Worm (Caenorhabditis elegans) whole organism, L1 larva: ENCODE measurements around the gene ZK1127.3.

ENCODE experiments used
- C04F5.9 ChIP-seq: sonication (generic microtip); optimal IDR thresholded peaks from 2 replicates; lab custom pipeline; 2016; ENCODE audit warnings: missing genetic modification characterization, missing compliant biosample characterization
- F16B12.6 ChIP-seq: fragments of 150-350 bp; optimal IDR thresholded peaks from 2 replicates; lab custom pipeline; 2014; ENCODE audit warnings: missing biosample characterization, missing genetic modification characterization
- alr-1 ChIP-seq: fragments of 200-800 bp; sonication (Bioruptor generic); optimal IDR thresholded peaks from 2 replicates; lab custom pipeline; 2018; ENCODE audit warnings: borderline replicate concordance, mild to moderate bottlenecking, missing genetic modification characterization, missing compliant biosample characterization
- blmp-1 ChIP-seq: fragments of 150-350 bp; optimal IDR thresholded peaks from 2 replicates; lab custom pipeline; 2014; ENCODE audit warnings: missing biosample characterization, missing genetic modification characterization
- ceh-82 ChIP-seq, 3 experiments: fragments of 150-350 bp in 1 of 3; sonication (generic microtip) in 2 of 3; optimal IDR thresholded peaks; 2 replicates each; lab custom pipeline; 2014 to 2017; ENCODE audit warnings: missing biosample characterization in 3 of 3, missing genetic modification characterization in 3 of 3
- dsc-1 ChIP-seq: sonication (generic microtip); optimal IDR thresholded peaks from 2 replicates; lab custom pipeline; 2016; ENCODE audit warnings: mild to moderate bottlenecking, missing genetic modification characterization, missing compliant biosample characterization
- efl-1 ChIP-seq, 4 experiments: fragments of 150-350 bp; optimal IDR thresholded peaks in 3 of 4; peaks in 1 of 4; 1 replicate in 1 of 4; 2 replicates in 3 of 4; lab custom pipeline; 2014; ENCODE audit warnings: missing biosample characterization in 2 of 4, missing genetic modification characterization in 2 of 4, missing genetic modification reagents in 2 of 4
- efl-3 ChIP-seq: fragments of 200-800 bp; sonication (Bioruptor generic); optimal IDR thresholded peaks from 2 replicates; lab custom pipeline; 2018; ENCODE audit warnings: mild to moderate bottlenecking, missing genetic modification characterization, missing compliant biosample characterization
- egl-13 ChIP-seq: sonication (generic microtip); optimal IDR thresholded peaks from 2 replicates; lab custom pipeline; 2016; ENCODE audit warnings: missing genotype, missing genetic modification reagents, missing genetic modification characterization, missing compliant biosample characterization
- hpl-2 ChIP-seq: fragments of 150-350 bp; optimal IDR thresholded peaks from 2 replicates; lab custom pipeline; 2014; ENCODE audit warnings: missing biosample characterization, missing genetic modification reagents, missing genetic modification characterization
- lin-14 ChIP-seq: fragments of 200-800 bp; sonication (Bioruptor generic); optimal IDR thresholded peaks from 2 replicates; lab custom pipeline; 2018; ENCODE audit warnings: mild to moderate bottlenecking, missing genetic modification characterization, moderate library complexity, missing compliant biosample characterization
- lin-35 ChIP-seq, 2 experiments: fragments of 150-350 bp; optimal IDR thresholded peaks; 2 replicates each; lab custom pipeline; 2014; ENCODE audit warnings: missing biosample characterization in 2 of 2, missing genetic modification characterization in 2 of 2, missing genetic modification reagents in 2 of 2
- mab-9 ChIP-seq: fragments of 200-800 bp; sonication (Bioruptor generic); IDR thresholded peaks from 2 replicates; pipeline ENCODE4 v1.3.6; 2022; ENCODE audit warnings: missing genetic modification reagents, missing genetic modification characterization, missing compliant biosample characterization
- mdl-1 ChIP-seq, 2 experiments: fragments of 150-350 bp; optimal IDR thresholded peaks; 2 replicates each; lab custom pipeline; 2014 to 2017; ENCODE audit warnings: missing biosample characterization in 2 of 2, missing genetic modification characterization in 2 of 2, inconsistent platforms in 1 of 2
- mep-1 ChIP-seq: fragments of 150-350 bp; optimal IDR thresholded peaks from 2 replicates; lab custom pipeline; 2014; ENCODE audit warnings: missing biosample characterization, missing genetic modification characterization
- nhr-11 ChIP-seq: fragments of 150-350 bp; optimal IDR thresholded peaks from 2 replicates; lab custom pipeline; 2014; ENCODE audit warnings: missing biosample characterization, missing genetic modification characterization
- nhr-12 ChIP-seq: sonication (generic microtip); optimal IDR thresholded peaks from 2 replicates; lab custom pipeline; 2017; ENCODE audit warnings: missing biosample characterization, missing genetic modification characterization
- nhr-237 ChIP-seq: fragments of 150-350 bp; optimal IDR thresholded peaks from 2 replicates; lab custom pipeline; 2014; ENCODE audit warnings: missing biosample characterization, missing genetic modification characterization
- nhr-28 ChIP-seq: fragments of 150-350 bp; optimal IDR thresholded peaks from 2 replicates; lab custom pipeline; 2014; ENCODE audit warnings: missing biosample characterization, missing genetic modification characterization
- nhr-71 ChIP-seq: sonication (generic microtip); optimal IDR thresholded peaks from 2 replicates; lab custom pipeline; 2016; ENCODE audit warnings: mild to moderate bottlenecking, missing genetic modification characterization, moderate library complexity, missing compliant biosample characterization
- nhr-84 ChIP-seq: sonication (generic microtip); optimal IDR thresholded peaks from 2 replicates; lab custom pipeline; 2017; ENCODE audit warnings: missing biosample characterization, missing genetic modification characterization
- nhr-85 ChIP-seq: sonication (generic microtip); peaks from one replicate; lab custom pipeline; 2016; ENCODE audit warnings: missing genetic modification characterization, inconsistent platforms, missing compliant biosample characterization
- nhr-90 ChIP-seq: sonication (generic microtip); optimal IDR thresholded peaks from 2 replicates; lab custom pipeline; 2016; ENCODE audit warnings: mild to moderate bottlenecking, missing genetic modification characterization, missing compliant biosample characterization; ENCODE audit not compliant: poor library complexity
- pqm-1 ChIP-seq: sonication (generic microtip); optimal IDR thresholded peaks from 3 replicates; lab custom pipeline; 2017; ENCODE audit warnings: missing biosample characterization, missing genetic modification characterization
- rnt-1 ChIP-seq: sonication (generic microtip); optimal IDR thresholded peaks from 2 replicates; lab custom pipeline; 2016; ENCODE audit warnings: mild to moderate bottlenecking, missing genetic modification characterization, moderate library complexity, missing compliant biosample characterization
- snpc-4 ChIP-seq: fragments of 150-350 bp; optimal IDR thresholded peaks from 2 replicates; lab custom pipeline; 2014; ENCODE audit warnings: missing biosample characterization, missing genetic modification characterization
- snu-23 ChIP-seq: sonication (generic microtip); optimal IDR thresholded peaks from 2 replicates; lab custom pipeline; 2016; ENCODE audit warnings: missing genetic modification characterization, missing compliant biosample characterization
- sptf-1 ChIP-seq: fragments of 150-350 bp; optimal IDR thresholded peaks from 2 replicates; lab custom pipeline; 2014; ENCODE audit warnings: missing biosample characterization, missing genetic modification characterization
- sup-37 ChIP-seq: fragments of 200-800 bp; sonication (Bioruptor generic); optimal IDR thresholded peaks from 2 replicates; lab custom pipeline; 2018; ENCODE audit warnings: mild to moderate bottlenecking, missing genetic modification characterization, missing compliant biosample characterization
- swsn-7 ChIP-seq: sonication (generic microtip); optimal IDR thresholded peaks from 2 replicates; lab custom pipeline; 2016; ENCODE audit warnings: missing genetic modification characterization, missing compliant biosample characterization
- tbx-2 ChIP-seq: sonication (generic microtip); optimal IDR thresholded peaks from 2 replicates; lab custom pipeline; 2016; ENCODE audit warnings: missing genetic modification characterization, missing compliant biosample characterization
- unc-130 ChIP-seq: fragments of 150-350 bp; optimal IDR thresholded peaks from 2 replicates; lab custom pipeline; 2017; ENCODE audit warnings: missing biosample characterization, missing genetic modification characterization, inconsistent platforms
- unc-30 ChIP-seq: sonication (generic microtip); optimal IDR thresholded peaks from 2 replicates; lab custom pipeline; 2017; ENCODE audit warnings: missing biosample characterization, missing genetic modification characterization
- vab-15 ChIP-seq: sonication (generic microtip); optimal IDR thresholded peaks from 2 replicates; lab custom pipeline; 2017; ENCODE audit warnings: missing genotype, mild to moderate bottlenecking, missing genetic modification characterization, missing compliant biosample characterization
- ztf-11 ChIP-seq, 2 experiments: sonication (generic microtip); optimal IDR thresholded peaks; 2 replicates each; lab custom pipeline; 2016 to 2017; ENCODE audit warnings: missing genetic modification characterization in 2 of 2, missing biosample characterization in 1 of 2, missing compliant biosample characterization in 1 of 2
- ztf-4 ChIP-seq: fragments of 150-350 bp; optimal IDR thresholded peaks from 2 replicates; lab custom pipeline; 2014; ENCODE audit warnings: missing biosample characterization, missing genetic modification characterization

ZK1127.3 gene

DNA sequence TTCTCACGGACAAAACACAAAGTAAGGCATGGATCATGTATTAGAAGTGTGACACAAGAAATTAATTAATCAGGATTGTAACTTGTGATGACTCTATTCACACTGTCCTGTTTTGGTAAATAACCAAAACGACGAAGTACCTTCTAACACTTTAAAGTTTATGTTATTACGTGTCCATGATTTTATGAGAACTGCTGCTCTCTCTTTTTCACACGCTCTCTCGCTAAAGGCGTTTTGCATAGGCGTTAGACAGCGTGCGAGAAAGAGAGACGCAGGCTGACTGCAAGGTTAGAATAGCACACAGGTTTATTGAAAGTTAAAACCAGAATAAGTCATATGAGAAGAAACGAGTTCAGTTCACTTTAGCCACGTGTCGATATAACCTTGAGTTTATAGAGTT is 35.0 kb downstream of the ZK1127.3 start (continued):
- peak; percentile 12 for TF ChIP-seq rnt-1 (tag; lab: Kevin White, UChicago)
- TF ChIP-seq mep-1: peak; percentile 42
- TF ChIP-seq F16B12.6 (tag; lab: Kevin White, UChicago): no peak
- no peak for TF ChIP-seq unc-30 (tag; lab: Kevin White, UChicago)
- no peak for TF ChIP-seq snpc-4 (tag; lab: Kevin White, UChicago)
- no peak for TF ChIP-seq pqm-1 (tag; lab: Kevin White, UChicago)
- no peak for TF ChIP-seq nhr-12 (tag; lab: Kevin White, UChicago)
- peak; percentile 69 for TF ChIP-seq vab-15 (tag; lab: Kevin White, UChicago)
- no peak for TF ChIP-seq ceh-82 (tag; optimal IDR thresholded peaks at IDR 0.05; lab: Kevin White, UChicago)
- no peak for TF ChIP-seq ztf-11 (tag; optimal IDR thresholded peaks at IDR 0.05; lab: Kevin White, UChicago)
- TF ChIP-seq sptf-1: no peak
- TF ChIP-seq sup-37 (GFP tag; lab: Kevin White, UChicago): no peak
- peak; percentile 89 for TF ChIP-seq lin-14 (GFP tag; lab: Kevin White, UChicago)
- TF ChIP-seq snu-23 (GFP tag; lab: Kevin White, UChicago): peak; percentile 73
- TF ChIP-seq lin-35 (GFP tag; optimal IDR thresholded peaks at IDR 0.05; lab: Kevin White, UChicago): peak in 1 of 2 experiments; percentile 51
- TF ChIP-seq tbx-2 (tag; lab: Kevin White, UChicago): no peak
- no peak for TF ChIP-seq efl-3

DNA sequence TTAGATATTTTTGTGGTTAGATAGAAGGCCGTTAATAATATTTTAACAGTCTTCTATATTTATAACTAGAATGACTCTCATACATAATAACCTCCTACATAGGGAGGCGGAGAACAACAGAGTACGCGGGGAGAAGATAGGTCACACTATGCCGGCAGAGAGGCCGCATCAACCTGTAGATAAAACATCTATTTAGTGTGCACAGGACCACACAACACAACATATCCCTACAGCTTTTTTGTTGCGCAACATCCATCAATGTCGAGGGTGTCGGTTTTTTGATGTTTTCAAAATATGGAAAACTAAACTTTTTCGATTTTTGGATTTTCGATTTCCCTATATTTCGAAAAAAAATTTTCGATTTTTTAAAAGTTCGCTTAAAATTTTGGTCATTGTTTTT is 35.8 kb downstream of the ZK1127.3 start:
- TF ChIP-seq efl-1 (optimal IDR thresholded peaks at IDR 0.05; lab: Kevin White, UChicago): no peak
- peak in 1 of 2 experiments; percentile 2 for TF ChIP-seq efl-1 (GFP tag; optimal IDR thresholded peaks at IDR 0.05 in 1 of 2; lab: Kevin White, UChicago)
- TF ChIP-seq ceh-82 (tag; optimal IDR thresholded peaks at IDR 0.05; lab: Kevin White, UChicago): no peak

DNA sequence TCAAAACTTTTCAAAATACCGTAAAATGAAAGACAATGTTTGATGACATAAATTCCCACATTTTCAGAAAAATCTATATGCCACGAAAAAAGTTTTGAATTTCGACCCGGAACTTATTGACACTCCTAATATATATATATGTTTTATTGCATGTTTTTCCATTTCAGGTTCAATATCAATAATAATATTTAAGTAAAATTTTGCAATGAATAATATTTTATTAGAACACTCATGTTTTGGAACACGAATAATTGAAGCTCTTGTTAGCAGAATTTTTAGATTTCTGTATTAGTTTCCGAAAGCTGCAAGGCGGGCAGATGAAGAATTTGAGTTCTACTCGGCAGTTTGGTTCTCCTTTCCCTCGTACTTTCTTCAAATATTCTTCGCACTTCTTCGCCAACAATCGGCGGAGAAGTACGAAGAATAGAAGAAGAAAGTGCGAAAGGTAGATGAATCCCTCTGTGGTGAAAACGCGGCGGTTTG is 38.3 kb downstream of the ZK1127.3 start, which contains the start of gene T02G5.3:
Gene T02G5.3, plus strand, starts transcription at position 51 of the 483 bp plus-strand sequence.
- TF ChIP-seq hpl-2 (GFP tag; lab: Kevin White, UChicago) (no peak), nhr-85 (tag; lab: Kevin White, UChicago) (peak; percentile 60)

DNA sequence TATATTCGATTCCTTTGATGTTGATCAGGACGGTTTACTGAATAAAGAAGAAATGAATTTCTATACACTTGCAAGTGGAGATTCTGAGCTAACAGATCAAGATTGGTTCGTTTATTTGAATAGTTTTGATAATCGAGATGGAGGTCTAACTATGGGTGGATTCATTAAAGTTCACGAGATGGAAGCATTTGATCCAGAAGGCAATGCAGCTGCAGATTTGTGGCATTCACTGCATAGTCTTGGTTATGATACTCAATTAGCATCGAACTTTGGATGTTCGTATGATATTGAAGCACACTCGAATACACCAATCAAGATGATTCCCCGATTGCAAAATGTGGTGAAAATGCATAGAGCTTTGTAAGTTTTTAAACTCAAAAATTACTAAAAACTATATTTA is 40.9 kb downstream of the ZK1127.3 start:
- TF ChIP-seq efl-1 (optimal IDR thresholded peaks at IDR 0.05; lab: Kevin White, UChicago) (no peak), efl-1 (GFP tag; optimal IDR thresholded peaks at IDR 0.05 in 1 of 2; lab: Kevin White, UChicago) (peak in 1 of 2 experiments; percentile 67), mdl-1 (tag; optimal IDR thresholded peaks at IDR 0.05; lab: Kevin White, UChicago) (no peak)

DNA sequence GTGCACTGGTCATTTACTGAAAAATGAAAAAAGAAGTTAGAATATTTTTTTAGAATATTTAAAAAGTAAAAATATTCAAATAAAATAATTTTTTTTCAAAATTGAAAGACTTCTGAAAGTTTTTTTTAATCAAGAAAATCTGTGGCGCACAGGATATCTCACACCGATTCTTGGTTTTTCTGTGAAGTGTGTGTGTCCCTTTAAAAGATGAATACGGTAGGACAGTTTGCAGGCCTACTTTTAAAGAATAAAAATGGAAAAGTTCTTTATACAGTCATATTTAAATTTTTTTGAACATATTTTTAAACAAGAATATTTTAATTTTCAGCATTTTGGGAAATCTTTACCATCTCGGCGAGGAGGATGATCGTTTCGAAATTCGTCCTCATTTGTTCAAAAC is 43.5 kb downstream of the ZK1127.3 start, which contains the start of gene mct-5:
Gene mct-5, minus strand, starts transcription at position 16 of the 400 bp plus-strand sequence.
- no peak for TF ChIP-seq nhr-71 (tag; lab: Kevin White, UChicago)
- no peak for TF ChIP-seq unc-130
- no peak for TF ChIP-seq ztf-4 (tag; lab: Kevin White, UChicago)
- TF ChIP-seq swsn-7: no peak
- TF ChIP-seq lin-14 (GFP tag; lab: Kevin White, UChicago): no peak
- TF ChIP-seq unc-30 (tag; lab: Kevin White, UChicago): no peak
- TF ChIP-seq dsc-1 (tag; lab: Kevin White, UChicago): no peak
- no peak for TF ChIP-seq rnt-1 (tag; lab: Kevin White, UChicago)
- no peak for TF ChIP-seq mab-9
- TF ChIP-seq alr-1 (tag; lab: Kevin White, UChicago): no peak
- TF ChIP-seq nhr-11 (tag; lab: Kevin White, UChicago): no peak
- TF ChIP-seq C04F5.9: no peak
- TF ChIP-seq egl-13 (tag; lab: Kevin White, UChicago): no peak
- no peak for TF ChIP-seq tbx-2 (tag; lab: Kevin White, UChicago)

DNA sequence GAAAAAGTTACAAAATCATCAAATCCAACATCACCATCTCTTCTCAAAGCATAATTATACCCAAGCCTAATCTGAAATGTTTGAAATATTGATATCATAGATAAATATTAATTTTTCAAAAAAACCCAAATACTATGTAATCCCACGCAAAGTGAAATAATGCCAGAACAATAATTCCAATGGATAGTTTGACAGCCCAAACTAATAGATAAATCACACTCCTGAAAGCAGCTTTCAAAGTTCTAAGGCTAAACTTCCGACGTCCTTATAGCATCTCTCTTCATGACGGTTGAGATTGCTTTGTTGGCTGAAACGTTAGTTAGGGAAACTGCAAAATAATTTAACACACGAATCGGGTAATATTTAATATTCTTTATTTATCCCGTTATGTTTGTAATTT is 44.1 kb downstream of the ZK1127.3 start:
- peak; percentile 22 for TF ChIP-seq nhr-71 (tag; lab: Kevin White, UChicago)
- no peak for TF ChIP-seq nhr-84 (tag; lab: Kevin White, UChicago)
- peak; percentile 0 for TF ChIP-seq nhr-90 (tag; lab: Kevin White, UChicago)
- TF ChIP-seq nhr-28: no peak
- TF ChIP-seq nhr-237 (tag; lab: Kevin White, UChicago): no peak
- TF ChIP-seq blmp-1 (tag; lab: Kevin White, UChicago): no peak
